Worm (Caenorhabditis elegans) whole organism, L4 larva: ENCODE results near the gene T04B8.1.

Source experiments
- F26F4.8 ChIP-seq: fragments of 200-800 bp; sonication (Bioruptor generic); conservative IDR thresholded peaks from 2 replicates; pipeline ENCODE4 v1.3.6; 2022; ENCODE audit warnings: missing genetic modification characterization, missing compliant biosample characterization
- Y48G9A.11 ChIP-seq: fragments of 200-800 bp; sonication (Bioruptor generic); IDR thresholded peaks from 2 replicates; pipeline ENCODE4 v1.3.6; 2022; ENCODE audit warnings: missing genetic modification reagents, missing genetic modification characterization, missing compliant biosample characterization
- Y5F2A.4 ChIP-seq: fragments of 200-800 bp; sonication (Bioruptor generic); optimal IDR thresholded peaks from 2 replicates; lab custom pipeline; 2018; ENCODE audit warnings: mild to moderate bottlenecking, missing genetic modification characterization, missing compliant biosample characterization
- ZK546.5 ChIP-seq, 2 experiments: sonication (generic microtip); optimal IDR thresholded peaks; 2 replicates each; lab custom pipeline; 2017; ENCODE audit warnings: missing biosample characterization in 2 of 2, missing genetic modification characterization in 2 of 2
- aha-1 ChIP-seq: fragments of 150-350 bp; peaks from one replicate; lab custom pipeline; 2014; ENCODE audit warnings: missing biosample characterization, missing genetic modification characterization
- ceh-28 ChIP-seq: fragments of 150-350 bp; optimal IDR thresholded peaks from 2 replicates; lab custom pipeline; 2014; ENCODE audit warnings: missing biosample characterization, missing genetic modification reagents, missing genetic modification characterization
- ceh-62 ChIP-seq: sonication (generic microtip); optimal IDR thresholded peaks from 2 replicates; lab custom pipeline; 2017; ENCODE audit warnings: missing biosample characterization, missing genetic modification characterization
- cey-2 ChIP-seq: sonication (generic microtip); optimal IDR thresholded peaks from 3 replicates; lab custom pipeline; 2017; ENCODE audit warnings: missing genetic modification characterization, mild to moderate bottlenecking, missing compliant biosample characterization, antibody characterized with exemption, borderline replicate concordance; ENCODE audit not compliant: insufficient read depth
- dpl-1 ChIP-seq: fragments of 150-350 bp; optimal IDR thresholded peaks from 2 replicates; lab custom pipeline; 2014; ENCODE audit warnings: missing biosample characterization, missing genetic modification reagents, missing genetic modification characterization
- dve-1 ChIP-seq: sonication (generic microtip); optimal IDR thresholded peaks from 2 replicates; lab custom pipeline; 2017; ENCODE audit warnings: antibody characterized with exemption, mild to moderate bottlenecking, missing genetic modification characterization, missing compliant biosample characterization; ENCODE audit not compliant: insufficient read depth
- hlh-11 ChIP-seq: fragments of 200-800 bp; sonication (Bioruptor generic); optimal IDR thresholded peaks from 2 replicates; lab custom pipeline; 2018; ENCODE audit warnings: mild to moderate bottlenecking, missing genetic modification characterization, missing compliant biosample characterization
- hlh-30 ChIP-seq: sonication (generic microtip); optimal IDR thresholded peaks from 2 replicates; lab custom pipeline; 2017; ENCODE audit warnings: antibody characterized with exemption, mild to moderate bottlenecking, missing genetic modification characterization, missing compliant biosample characterization; ENCODE audit not compliant: insufficient read depth
- hmg-1.1 ChIP-seq: fragments of 200-800 bp; sonication (Bioruptor generic); IDR thresholded peaks from 2 replicates; pipeline ENCODE4 v1.3.6; 2022; ENCODE audit warnings: missing genetic modification reagents, missing genetic modification characterization, missing compliant biosample characterization
- jun-1 ChIP-seq: fragments of 150-350 bp; optimal IDR thresholded peaks from 2 replicates; lab custom pipeline; 2014; ENCODE audit warnings: missing biosample characterization, missing genetic modification reagents, missing genetic modification characterization
- lin-1 ChIP-seq: fragments of 200-800 bp; sonication (Bioruptor generic); IDR thresholded peaks from 2 replicates; pipeline ENCODE4 v1.3.6; 2022; ENCODE audit warnings: missing genetic modification reagents, missing genetic modification characterization, missing compliant biosample characterization
- lin-13 ChIP-seq: fragments of 150-350 bp; optimal IDR thresholded peaks from 2 replicates; lab custom pipeline; 2014; ENCODE audit warnings: missing biosample characterization, missing genetic modification reagents, missing genetic modification characterization
- lin-15B ChIP-seq: fragments of 150-350 bp; sonication (generic microtip); optimal IDR thresholded peaks from 3 replicates; lab custom pipeline; 2014; ENCODE audit warnings: missing biosample characterization, missing genetic modification characterization
- lin-39 ChIP-seq: fragments of 150-350 bp; optimal IDR thresholded peaks from 2 replicates; lab custom pipeline; 2014; ENCODE audit warnings: missing biosample characterization, missing genetic modification reagents, missing genetic modification characterization
- lsy-2 ChIP-seq, 2 experiments: fragments of 150-350 bp in 1 of 2; sonication (generic microtip) in 1 of 2; optimal IDR thresholded peaks; 2 replicates each; lab custom pipeline; 2014 to 2017; ENCODE audit warnings: missing biosample characterization in 2 of 2, missing genetic modification characterization in 2 of 2
- madf-9 ChIP-seq: fragments of 200-800 bp; sonication (Bioruptor generic); conservative IDR thresholded peaks from 2 replicates; pipeline ENCODE4 v1.3.6; 2022; ENCODE audit warnings: missing genetic modification reagents, missing genetic modification characterization, missing compliant biosample characterization
- mdl-1 ChIP-seq, 2 experiments: fragments of 150-350 bp in 1 of 2; sonication (generic microtip) in 1 of 2; optimal IDR thresholded peaks; 2 replicates each; lab custom pipeline; 2014 to 2017; ENCODE audit warnings: missing biosample characterization in 2 of 2, missing genetic modification characterization in 2 of 2
- mdt-29 ChIP-seq: fragments of 200-800 bp; sonication (Bioruptor generic); IDR thresholded peaks from 2 replicates; pipeline ENCODE4 v1.3.6; 2022; ENCODE audit warnings: missing genetic modification reagents, missing genetic modification characterization, missing compliant biosample characterization
- mep-1 ChIP-seq: fragments of 150-350 bp; sonication (generic microtip); optimal IDR thresholded peaks from 3 replicates; lab custom pipeline; 2014; ENCODE audit warnings: missing biosample characterization, missing genetic modification characterization
- nhr-102 ChIP-seq: sonication (generic microtip); optimal IDR thresholded peaks from 2 replicates; lab custom pipeline; 2016; ENCODE audit warnings: mild to moderate bottlenecking, missing genetic modification characterization, moderate library complexity, missing compliant biosample characterization
- nhr-25 ChIP-seq: sonication (generic microtip); optimal IDR thresholded peaks from 2 replicates; lab custom pipeline; 2017; ENCODE audit warnings: missing genetic modification characterization, mild to moderate bottlenecking, missing compliant biosample characterization, antibody characterized with exemption, moderate library complexity, borderline replicate concordance; ENCODE audit not compliant: insufficient read depth
- nhr-28 ChIP-seq: fragments of 150-350 bp; optimal IDR thresholded peaks from 2 replicates; lab custom pipeline; 2014; ENCODE audit warnings: missing biosample characterization, missing genetic modification characterization
- nhr-6 ChIP-seq: fragments of 150-350 bp; optimal IDR thresholded peaks from 2 replicates; lab custom pipeline; 2014; ENCODE audit warnings: missing biosample characterization, missing genetic modification characterization
- saeg-2 ChIP-seq: fragments of 200-800 bp; sonication (Bioruptor generic); IDR thresholded peaks from 2 replicates; pipeline ENCODE4 v1.3.6; 2022; ENCODE audit warnings: missing genetic modification reagents, missing genetic modification characterization, missing compliant biosample characterization
- tra-1 ChIP-seq: fragments of 200-800 bp; sonication (Bioruptor generic); IDR thresholded peaks from 2 replicates; pipeline ENCODE4 v1.3.6; 2022; ENCODE audit warnings: missing genetic modification reagents, missing genetic modification characterization, missing compliant biosample characterization
- unc-62 ChIP-seq, 3 experiments: fragments of 150-350 bp in 1 of 3; sonication (generic microtip); optimal IDR thresholded peaks in 2 of 3; peaks in 1 of 3; 1 replicate in 1 of 3; 2 replicates in 2 of 3; lab custom pipeline; 2014 to 2017; ENCODE audit warnings: missing biosample characterization in 3 of 3, missing genetic modification characterization in 3 of 3, missing genetic modification reagents in 3 of 3, missing genotype in 1 of 3
- zfp-2 ChIP-seq: sonication (generic microtip); optimal IDR thresholded peaks from 2 replicates; lab custom pipeline; 2016; ENCODE audit warnings: mild to moderate bottlenecking, missing genetic modification characterization, missing compliant biosample characterization
- zfp-3 ChIP-seq: fragments of 200-800 bp; sonication (Bioruptor generic); conservative IDR thresholded peaks from 2 replicates; pipeline ENCODE4 v1.3.6; 2022; ENCODE audit warnings: missing genetic modification reagents, missing genetic modification characterization, missing compliant biosample characterization
- zip-2 ChIP-seq: fragments of 150-350 bp; optimal IDR thresholded peaks from 2 replicates; lab custom pipeline; 2014; ENCODE audit warnings: missing biosample characterization, missing genetic modification characterization
- ztf-11 ChIP-seq: fragments of 150-350 bp; optimal IDR thresholded peaks from 2 replicates; lab custom pipeline; 2014; ENCODE audit warnings: missing biosample characterization, missing genetic modification characterization

T04B8.1 gene

DNA sequence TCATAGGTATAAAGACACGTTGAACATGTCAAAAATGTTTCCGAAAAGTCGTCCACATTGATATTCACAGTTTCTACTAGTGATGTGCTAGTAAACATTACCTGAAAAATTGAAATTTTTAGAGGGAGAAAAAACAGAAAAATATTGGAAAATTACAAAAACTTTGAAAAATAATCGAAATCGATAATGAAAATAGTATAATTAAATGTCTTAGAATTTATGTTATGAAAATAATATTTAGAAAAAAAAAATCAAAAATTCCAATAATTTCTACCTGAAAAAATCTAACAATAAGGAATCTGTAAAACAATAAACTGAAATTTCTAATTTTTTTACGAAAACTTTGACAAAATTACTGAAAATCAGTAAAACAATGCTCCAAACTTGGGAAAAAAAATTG, 32.1 kb upstream of the T04B8.1 start, which contains the start of gene nhl-3:
TSS of gene nhl-3 (minus strand) at position 101 of the 400 bp plus-strand sequence.
- TF ChIP-seq aha-1 (tag; lab: Kevin White, UChicago), result no peak

DNA sequence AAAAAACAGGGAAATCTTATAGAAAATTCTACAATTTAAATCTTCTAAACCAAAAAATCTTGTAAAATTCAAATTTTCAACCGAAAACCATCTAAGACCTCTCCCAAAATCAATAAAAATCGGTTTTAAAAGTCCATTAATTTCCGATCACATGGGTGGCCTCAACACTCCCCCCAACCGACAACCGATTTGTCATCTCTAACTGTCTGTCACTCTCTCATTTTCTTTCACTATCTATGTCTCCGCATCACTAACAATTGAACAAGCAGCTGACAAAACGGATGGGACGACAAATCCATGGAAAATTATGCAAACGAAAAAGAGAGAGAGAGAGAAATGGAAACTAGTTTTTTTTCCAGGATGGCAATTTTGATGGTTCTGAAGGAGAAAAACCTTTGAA, 31.1 kb upstream of the T04B8.1 start:
- no peak for TF ChIP-seq Y5F2A.4 (GFP tag; lab: Kevin White, UChicago)
- peak; percentile 55 for TF ChIP-seq lin-13
- peak; percentile 94 for TF ChIP-seq hlh-30 (tag; lab: Kevin White, UChicago)
- peak; percentile 89 for TF ChIP-seq aha-1 (tag; lab: Kevin White, UChicago)
- peak in 1 of 2 experiments; percentile 80 for TF ChIP-seq mdl-1 (tag; optimal IDR thresholded peaks at IDR 0.05; lab: Kevin White, UChicago)
- TF ChIP-seq dve-1 (tag; lab: Kevin White, UChicago), result peak; percentile 45
- TF ChIP-seq madf-9, result no peak
- TF ChIP-seq lsy-2 (tag; optimal IDR thresholded peaks at IDR 0.05; lab: Kevin White, UChicago), result peak in 1 of 2 experiments; percentile 68
- peak; percentile 72 for TF ChIP-seq mep-1
- no peak for TF ChIP-seq nhr-25 (tag; lab: Kevin White, UChicago)
- peak; percentile 61 for TF ChIP-seq nhr-28 (tag; lab: Kevin White, UChicago)
- TF ChIP-seq dpl-1, result peak; percentile 19
- peak in 1 of 2 experiments; percentile 96 for TF ChIP-seq unc-62 (GFP tag; optimal IDR thresholded peaks at IDR 0.05 in 1 of 2; lab: Kevin White, UChicago)
- TF ChIP-seq unc-62 (tag; optimal IDR thresholded peaks at IDR 0.05; lab: Kevin White, UChicago), result no peak
- TF ChIP-seq zip-2 (tag; lab: Kevin White, UChicago), result no peak
- TF ChIP-seq hlh-11 (tag; lab: Kevin White, UChicago), result peak; percentile 88
- TF ChIP-seq, all 104 proteins: peak for 11

DNA sequence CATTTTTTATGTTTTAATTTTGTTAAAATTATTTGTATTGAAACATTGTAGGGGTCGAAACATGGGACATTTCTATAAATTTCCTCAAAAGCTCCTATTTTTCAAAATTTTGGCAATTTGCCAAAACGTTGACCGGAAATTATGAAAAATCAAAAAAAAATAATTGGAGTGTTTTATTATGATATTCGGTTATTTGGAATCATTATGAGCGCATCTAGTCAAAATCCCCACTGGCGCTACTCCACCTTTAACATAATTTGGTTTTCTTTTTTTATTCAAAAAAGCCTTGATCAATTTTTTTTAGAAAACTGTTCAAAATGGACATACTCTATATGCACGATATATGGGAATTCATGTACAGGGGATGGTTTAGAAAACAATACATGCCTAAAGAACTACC, 28.8 kb upstream of the T04B8.1 start, which contains the start of gene W04H10.2:
TSS of gene W04H10.2 (plus strand) at position 301 of the 400 bp plus-strand sequence.
- TF ChIP-seq zfp-2 (tag; lab: Kevin White, UChicago) (no peak), ztf-11 (tag; lab: Kevin White, UChicago) (no peak), lin-15B (tag; lab: Kevin White, UChicago) (no peak), ZK546.5 (tag; optimal IDR thresholded peaks at IDR 0.05; lab: Kevin White, UChicago) (no peak), ceh-62 (tag; lab: Kevin White, UChicago) (no peak), ceh-28 (no peak), hlh-30 (tag; lab: Kevin White, UChicago) (no peak), cey-2 (no peak), hmg-1.1 (GFP tag; lab: Robert Waterston, UW) (no peak), F26F4.8 (GFP tag; lab: Robert Waterston, UW) (no peak), nhr-25 (tag; lab: Kevin White, UChicago) (no peak), nhr-102 (no peak), lin-1 (GFP tag; lab: Robert Waterston, UW) (no peak), zfp-3 (GFP tag; lab: Robert Waterston, UW) (no peak), mdt-29 (GFP tag; lab: Robert Waterston, UW) (no peak)

DNA sequence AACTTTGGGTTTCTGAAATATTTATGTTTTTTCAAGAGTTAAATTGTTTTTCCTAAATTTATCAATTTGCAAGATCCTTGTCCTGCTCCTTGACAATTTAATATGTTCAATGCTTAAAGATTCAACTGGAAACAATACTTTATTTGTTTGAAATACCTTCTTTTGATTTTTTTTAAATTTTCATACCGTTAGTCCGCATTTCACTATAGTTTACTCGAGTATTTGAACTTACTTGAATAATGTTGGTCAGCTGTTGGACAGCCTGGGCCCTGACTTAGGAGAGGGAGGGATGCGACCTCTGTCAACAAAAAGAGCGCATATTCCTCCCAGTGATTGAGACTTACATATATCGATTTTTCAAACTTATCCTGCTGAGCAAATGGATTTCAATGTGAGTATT, 28.1 kb upstream of the T04B8.1 start, which contains the start of gene W04H10.5:
TSS of gene W04H10.5 (plus strand) at position 301 of the 400 bp plus-strand sequence.
- TF ChIP-seq mdl-1 (tag; optimal IDR thresholded peaks at IDR 0.05; lab: Kevin White, UChicago) (no peak), lin-39 (no peak), nhr-6 (no peak), saeg-2 (GFP tag; lab: Robert Waterston, UW) (no peak), Y48G9A.11 (GFP tag; lab: Robert Waterston, UW) (no peak), zfp-2 (tag; lab: Kevin White, UChicago) (no peak), tra-1 (no peak), lin-15B (tag; lab: Kevin White, UChicago) (no peak), jun-1 (no peak), madf-9 (no peak)
